Worm (Caenorhabditis elegans): ENCODE measurements around the gene rol-8.

Gene rol-8

DNA sequence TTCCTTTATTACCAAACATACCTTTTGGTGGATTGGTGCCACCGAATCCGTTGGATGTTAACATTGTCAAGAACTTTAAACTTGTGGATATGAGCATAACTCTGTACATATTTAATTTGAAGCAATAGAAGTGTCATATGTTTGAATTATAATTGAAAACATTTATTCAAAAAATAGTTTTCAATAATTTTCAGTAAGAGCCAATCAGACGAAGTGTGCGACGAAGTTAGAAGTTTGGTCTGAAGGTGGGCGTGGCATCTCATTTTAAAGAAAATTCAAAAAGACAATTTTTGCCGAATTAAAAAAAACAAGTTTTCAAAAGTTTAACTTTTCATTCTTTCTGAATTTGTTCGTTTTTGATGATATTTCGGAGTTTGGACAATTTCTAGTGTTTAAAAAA is 50.9 kb downstream of the rol-8 start, which contains the start of gene syd-1:
TSS of gene syd-1 (minus strand) at position 101 of the 400 bp plus-strand sequence.
- TF ChIP-seq rpc-1 (optimal IDR thresholded peaks at IDR 0.05) = no peak
- TF ChIP-seq rpc-1 (tag; optimal IDR thresholded peaks at IDR 0.05) = no peak
- no peak for TF ChIP-seq lir-1 (GFP tag; conservative IDR thresholded peaks at IDR 0.05)
- no peak for TF ChIP-seq Y53F4B.3 (GFP tag; IDR thresholded peaks at IDR 0.05)
- no peak for TF ChIP-seq lsy-27 (tag; optimal IDR thresholded peaks at IDR 0.05; ENCODE audit: borderline replicate concordance, insufficient read depth)
- no peak for TF ChIP-seq F55B11.4 (tag; optimal IDR thresholded peaks at IDR 0.05; ENCODE audit: borderline replicate concordance, insufficient read depth)
- no peak for TF ChIP-seq akir-1 (GFP tag; optimal IDR thresholded peaks at IDR 0.05)
- no peak for TF ChIP-seq gei-17 (GFP tag; optimal IDR thresholded peaks at IDR 0.05)
- no peak for TF ChIP-seq sptf-2 (GFP tag; optimal IDR thresholded peaks at IDR 0.05)
- TF ChIP-seq bed-2 (GFP tag; IDR thresholded peaks at IDR 0.05) = no peak
- TF ChIP-seq hrde-1 (tag; optimal IDR thresholded peaks at IDR 0.05; ENCODE audit: borderline replicate concordance) = no peak
- no peak for TF ChIP-seq zfh-2 (GFP tag; conservative IDR thresholded peaks at IDR 0.05)
- TF ChIP-seq egl-44 (GFP tag; IDR thresholded peaks at IDR 0.05) = no peak
- no peak for TF ChIP-seq dox-1 (GFP tag; IDR thresholded peaks at IDR 0.05)
- TF ChIP-seq B0261.1 (tag; optimal IDR thresholded peaks at IDR 0.05) = no peak
- no peak for TF ChIP-seq ceh-58 (GFP tag; IDR thresholded peaks at IDR 0.05)

All from whole organism, young adult.